Worm (Caenorhabditis elegans): Measurements from ENCODE around the gene wee-1.1.

wee-1.1 gene

DNA sequence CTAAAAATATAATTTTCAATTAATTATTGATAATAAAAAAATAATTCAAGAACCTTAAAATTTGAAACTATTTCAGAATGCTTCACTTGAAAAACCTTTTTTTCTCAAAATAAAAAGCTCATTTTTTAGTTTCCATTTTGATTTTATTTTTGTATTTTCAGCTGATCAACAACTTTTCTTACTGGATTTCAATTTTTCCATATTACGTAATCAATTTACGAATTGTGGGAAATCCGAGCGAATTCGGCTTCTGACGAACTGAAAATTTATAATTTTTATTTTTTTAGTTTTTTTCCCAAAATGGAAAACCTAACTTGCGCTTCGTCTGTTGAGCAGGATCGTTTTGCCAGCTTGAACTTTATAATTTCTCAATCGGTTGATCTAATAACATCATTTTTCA lies 45.9 kb downstream of the wee-1.1 start, which contains the start of gene sra-8:
sra-8 (plus strand) TSS at position 301 of the 400 bp plus-strand sequence.
- no peak for TF ChIP-seq F49E8.2 (tag; optimal IDR thresholded peaks at IDR 0.05; ENCODE audit: insufficient read depth)
- TF ChIP-seq nhr-80 (tag; optimal IDR thresholded peaks at IDR 0.05) = no peak
- TF ChIP-seq let-526 (GFP tag; IDR thresholded peaks at IDR 0.05) = no peak
- no peak for TF ChIP-seq cebp-2 (GFP tag; IDR thresholded peaks at IDR 0.05)
- TF ChIP-seq Y53F4B.3 (GFP tag; IDR thresholded peaks at IDR 0.05) = no peak
- no peak for TF ChIP-seq akir-1 (GFP tag; optimal IDR thresholded peaks at IDR 0.05)
- no peak for TF ChIP-seq chd-7 (tag; optimal IDR thresholded peaks at IDR 0.05)
- no peak for TF ChIP-seq ceh-40 (GFP tag; IDR thresholded peaks at IDR 0.05)
- TF ChIP-seq nfya-1 (tag; optimal IDR thresholded peaks at IDR 0.05; ENCODE audit: borderline replicate concordance, insufficient read depth) = no peak
- no peak for TF ChIP-seq mcd-1 (GFP tag; IDR thresholded peaks at IDR 0.05)
- no peak for TF ChIP-seq unc-62 (GFP tag; optimal IDR thresholded peaks at IDR 0.05)

DNA sequence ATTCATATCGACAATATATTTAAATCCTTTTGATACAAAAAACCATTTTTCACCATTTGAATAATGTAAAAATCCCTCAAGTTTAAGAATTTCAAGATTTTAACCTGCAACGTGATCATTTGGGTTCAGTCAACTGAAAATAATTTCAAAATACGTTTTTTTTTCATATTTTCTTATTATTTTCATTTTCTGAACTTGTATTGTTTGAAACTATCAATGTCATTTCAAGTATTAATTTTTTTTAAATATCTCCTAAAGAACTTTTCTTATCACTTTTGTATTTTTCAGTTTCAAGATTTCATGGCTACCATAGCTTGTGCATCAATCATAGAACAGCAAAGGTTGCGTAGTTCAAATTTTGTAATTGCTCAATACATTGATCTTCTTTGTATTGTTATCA lies 51.4 kb downstream of the wee-1.1 start, which contains the start of gene sra-9:
sra-9 (plus strand) TSS at position 301 of the 400 bp plus-strand sequence.
- TF ChIP-seq mxl-1 (tag; optimal IDR thresholded peaks at IDR 0.05) (no peak), Y53G8AR.9 (GFP tag; conservative IDR thresholded peaks at IDR 0.05) (no peak), C17E4.6 (GFP tag; IDR thresholded peaks at IDR 0.05) (no peak), madf-6 (GFP tag; IDR thresholded peaks at IDR 0.05) (no peak), madf-8 (GFP tag; conservative IDR thresholded peaks at IDR 0.05) (no peak), cebp-1 (GFP tag; IDR thresholded peaks at IDR 0.05) (no peak), cebp-1 (tag; optimal IDR thresholded peaks at IDR 0.05) (no peak), let-526 (GFP tag; IDR thresholded peaks at IDR 0.05) (no peak), attf-6 (GFP tag; IDR thresholded peaks at IDR 0.05) (no peak)
